Fruit fly (Drosophila melanogaster): ENCODE results near the gene CG11786.

- no peak for TF ChIP-seq Scr (GFP tag; IDR thresholded peaks at IDR 0.05; ENCODE audit: partially characterized antibody)
- TF ChIP-seq Ets97D (GFP tag; optimal IDR thresholded peaks at IDR 0.05) = no peak
- TF ChIP-seq toy (GFP tag; IDR thresholded peaks at IDR 0.05) = no peak
- TF ChIP-seq CG13894 (tag; optimal IDR thresholded peaks at IDR 0.05) = no peak
- no peak for TF ChIP-seq CG11504 (tag; optimal IDR thresholded peaks at IDR 0.05)
- TF ChIP-seq CG8281 (tag; optimal IDR thresholded peaks at IDR 0.05) = no peak
- no peak for TF ChIP-seq ap (GFP tag; IDR thresholded peaks at IDR 0.05)
- no peak for TF ChIP-seq salm (tag; optimal IDR thresholded peaks at IDR 0.05)
- no peak for TF ChIP-seq prd (optimal IDR thresholded peaks at IDR 0.05)
- no peak for TF ChIP-seq prd (GFP tag; IDR thresholded peaks at IDR 0.05)
Measured at dm6 chr3R:25049383-25049741, 3.2 kb downstream of the CG11786 start, which contains the start of gene CG11791.

Measured in whole organism, embryonic.